Worm (Caenorhabditis elegans) whole organism, young adult: ENCODE results near the gene msp-113.

Experiments used
- B0261.1 ChIP-seq: sonication (generic microtip); optimal IDR thresholded peaks from 2 replicates; lab custom pipeline; 2016; ENCODE audit warnings: mild to moderate bottlenecking, missing genetic modification characterization, moderate library complexity, missing compliant biosample characterization
- C17E4.6 ChIP-seq: fragments of 200-800 bp; sonication (Bioruptor generic); IDR thresholded peaks from 2 replicates; pipeline ENCODE4 v1.3.6; 2022; ENCODE audit warnings: missing genetic modification reagents, missing genetic modification characterization, missing compliant biosample characterization
- D2030.7 ChIP-seq: fragments of 200-800 bp; sonication (Bioruptor generic); IDR thresholded peaks from 2 replicates; pipeline ENCODE4 v1.3.6; 2022; ENCODE audit warnings: missing genetic modification reagents, missing genetic modification characterization, missing compliant biosample characterization
- F39B2.1 ChIP-seq: fragments of 200-800 bp; sonication (Bioruptor generic); IDR thresholded peaks from 2 replicates; pipeline ENCODE4 v1.3.6; 2022; ENCODE audit warnings: missing genetic modification reagents, missing genetic modification characterization, missing compliant biosample characterization
- F57C9.4 ChIP-seq: sonication (generic microtip); optimal IDR thresholded peaks from 2 replicates; lab custom pipeline; 2017; ENCODE audit warnings: mild to moderate bottlenecking, missing genetic modification characterization, missing compliant biosample characterization
- T26A5.8 ChIP-seq: sonication (generic microtip); optimal IDR thresholded peaks from 2 replicates; lab custom pipeline; 2016; ENCODE audit warnings: missing genetic modification characterization, missing compliant biosample characterization
- Y79H2A.3 ChIP-seq: fragments of 200-800 bp; sonication (Bioruptor generic); conservative IDR thresholded peaks from 2 replicates; pipeline ENCODE4 v1.3.6; 2022; ENCODE audit warnings: missing genetic modification reagents, missing genetic modification characterization, missing compliant biosample characterization
- Y95B8A.8 ChIP-seq: fragments of 200-800 bp; sonication (Bioruptor generic); IDR thresholded peaks from 2 replicates; pipeline ENCODE4 v1.3.6; 2022; ENCODE audit warnings: missing genetic modification reagents, missing genetic modification characterization, missing compliant biosample characterization
- ama-1 ChIP-seq, 3 experiments: fragments of 150-350 bp in 1 of 3; sonication (generic microtip) in 2 of 3; optimal IDR thresholded peaks; 2 replicates each; lab custom pipeline; 2014 to 2018; ENCODE audit warnings: missing biosample characterization in 2 of 3, missing genetic modification characterization in 2 of 3, missing genetic modification reagents in 2 of 3
- aptf-2 ChIP-seq: fragments of 200-800 bp; sonication (Bioruptor generic); conservative IDR thresholded peaks from 2 replicates; pipeline ENCODE4 v1.3.6; 2022; ENCODE audit warnings: missing genetic modification reagents, missing genetic modification characterization, missing compliant biosample characterization
- aptf-3 ChIP-seq: fragments of 200-800 bp; sonication (Bioruptor generic); IDR thresholded peaks from 2 replicates; pipeline ENCODE4 v1.3.6; 2022; ENCODE audit warnings: missing genetic modification characterization, missing compliant biosample characterization
- athp-1 ChIP-seq: sonication (generic microtip); optimal IDR thresholded peaks from 2 replicates; lab custom pipeline; 2017; ENCODE audit warnings: mild to moderate bottlenecking, missing genetic modification characterization, missing compliant biosample characterization
- bed-1 ChIP-seq: fragments of 200-800 bp; sonication (Bioruptor generic); IDR thresholded peaks from 2 replicates; pipeline ENCODE4 v1.3.6; 2022; ENCODE audit warnings: missing genetic modification reagents, missing genetic modification characterization, missing compliant biosample characterization
- ceh-27 ChIP-seq: fragments of 200-800 bp; sonication (Bioruptor generic); optimal IDR thresholded peaks from 2 replicates; lab custom pipeline; 2018; ENCODE audit warnings: mild to moderate bottlenecking, missing genetic modification characterization, moderate library complexity, missing compliant biosample characterization
- ceh-91 ChIP-seq: fragments of 200-800 bp; sonication (Bioruptor generic); IDR thresholded peaks from 2 replicates; pipeline ENCODE4 v1.3.6; 2022; ENCODE audit warnings: missing genetic modification reagents, missing genetic modification characterization, missing compliant biosample characterization
- die-1 ChIP-seq: sonication (generic microtip); optimal IDR thresholded peaks from 2 replicates; lab custom pipeline; 2016; ENCODE audit warnings: missing genotype, mild to moderate bottlenecking, missing genetic modification characterization, missing compliant biosample characterization
- dox-1 ChIP-seq: fragments of 200-800 bp; sonication (Bioruptor generic); IDR thresholded peaks from 2 replicates; pipeline ENCODE4 v1.3.6; 2022; ENCODE audit warnings: missing genetic modification reagents, missing genetic modification characterization, missing compliant biosample characterization
- egl-44 ChIP-seq: fragments of 200-800 bp; sonication (Bioruptor generic); IDR thresholded peaks from 2 replicates; pipeline ENCODE4 v1.3.6; 2022; ENCODE audit warnings: missing genetic modification reagents, missing genetic modification characterization, missing compliant biosample characterization
- egrh-3 ChIP-seq: fragments of 200-800 bp; sonication (Bioruptor generic); IDR thresholded peaks from 2 replicates; pipeline ENCODE4 v1.3.6; 2022; ENCODE audit warnings: missing genetic modification reagents, missing genetic modification characterization, missing compliant biosample characterization
- him-1 ChIP-seq: sonication (generic microtip); optimal IDR thresholded peaks from 2 replicates; lab custom pipeline; 2016; ENCODE audit warnings: missing genotype, missing genetic modification reagents, missing genetic modification characterization, missing compliant biosample characterization
- hlh-12 ChIP-seq: sonication (generic microtip); optimal IDR thresholded peaks from 2 replicates; lab custom pipeline; 2016; ENCODE audit warnings: missing genetic modification characterization, missing compliant biosample characterization
- hsf-1 ChIP-seq: fragments of 200-800 bp; sonication (Bioruptor generic); IDR thresholded peaks from 2 replicates; pipeline ENCODE4 v1.3.6; 2022; ENCODE audit warnings: missing genetic modification reagents, missing genetic modification characterization, missing compliant biosample characterization
- lag-1 ChIP-seq: fragments of 200-800 bp; sonication (Bioruptor generic); IDR thresholded peaks from 2 replicates; pipeline ENCODE4 v1.3.6; 2022; ENCODE audit warnings: missing genetic modification reagents, missing genetic modification characterization, missing compliant biosample characterization
- let-526 ChIP-seq: fragments of 200-800 bp; sonication (Bioruptor generic); IDR thresholded peaks from 2 replicates; pipeline ENCODE4 v1.3.6; 2022; ENCODE audit warnings: missing genetic modification reagents, missing genetic modification characterization, missing compliant biosample characterization
- let-607 ChIP-seq, 2 experiments: fragments of 200-800 bp in 1 of 2; sonication (Bioruptor generic) in 1 of 2; sonication (generic microtip) in 1 of 2; optimal IDR thresholded peaks; 2 replicates each; lab custom pipeline; 2016 to 2018; ENCODE audit warnings: mild to moderate bottlenecking in 2 of 2, missing compliant biosample characterization in 2 of 2, missing genetic modification characterization in 2 of 2, moderate library complexity in 2 of 2, missing genotype in 1 of 2
- lin-35 ChIP-seq, 3 experiments: fragments of 150-350 bp in 2 of 3; sonication (generic microtip) in 1 of 3; optimal IDR thresholded peaks; 2 replicates each; lab custom pipeline; 2014 to 2018; ENCODE audit warnings: missing biosample characterization in 3 of 3, missing genetic modification characterization in 3 of 3, missing genetic modification reagents in 3 of 3
- lin-54 ChIP-seq: fragments of 200-800 bp; sonication (Bioruptor generic); optimal IDR thresholded peaks from 2 replicates; lab custom pipeline; 2018; ENCODE audit warnings: mild to moderate bottlenecking, missing genetic modification characterization, missing compliant biosample characterization
- madf-10 ChIP-seq: sonication (generic microtip); optimal IDR thresholded peaks from 2 replicates; lab custom pipeline; 2016; ENCODE audit warnings: mild to moderate bottlenecking, missing genetic modification characterization, missing compliant biosample characterization
- madf-3 ChIP-seq: fragments of 200-800 bp; sonication (Bioruptor generic); IDR thresholded peaks from 2 replicates; pipeline ENCODE4 v1.3.6; 2022; ENCODE audit warnings: missing genetic modification reagents, missing genetic modification characterization, missing compliant biosample characterization
- madf-6 ChIP-seq: fragments of 200-800 bp; sonication (Bioruptor generic); IDR thresholded peaks from 2 replicates; pipeline ENCODE4 v1.3.6; 2022; ENCODE audit warnings: missing genetic modification reagents, missing genetic modification characterization, missing compliant biosample characterization
- mel-28 ChIP-seq: sonication (generic microtip); optimal IDR thresholded peaks from 2 replicates; lab custom pipeline; 2016; ENCODE audit warnings: borderline replicate concordance, mild to moderate bottlenecking, missing genetic modification characterization, missing compliant biosample characterization
- nfya-2 ChIP-seq: fragments of 200-800 bp; sonication (Bioruptor generic); IDR thresholded peaks from 2 replicates; pipeline ENCODE4 v1.3.6; 2022; ENCODE audit warnings: missing genetic modification reagents, missing genetic modification characterization, missing compliant biosample characterization
- nhr-120 ChIP-seq: fragments of 200-800 bp; sonication (Bioruptor generic); IDR thresholded peaks from 2 replicates; pipeline ENCODE4 v1.3.6; 2022; ENCODE audit warnings: missing genetic modification characterization, missing compliant biosample characterization
- nhr-80 ChIP-seq: sonication (generic microtip); optimal IDR thresholded peaks from 2 replicates; lab custom pipeline; 2016; ENCODE audit warnings: missing genetic modification characterization, missing compliant biosample characterization
- pbrm-1 ChIP-seq: fragments of 200-800 bp; sonication (Bioruptor generic); IDR thresholded peaks from 2 replicates; pipeline ENCODE4 v1.3.6; 2022; ENCODE audit warnings: missing genetic modification reagents, missing genetic modification characterization, missing compliant biosample characterization
- snpc-1.1 ChIP-seq: sonication (generic microtip); optimal IDR thresholded peaks from 2 replicates; lab custom pipeline; 2017; ENCODE audit warnings: missing genetic modification characterization, mild to moderate bottlenecking, missing compliant biosample characterization, antibody characterized with exemption, moderate library complexity, missing genotype, missing genetic modification reagents; ENCODE audit not compliant: insufficient read depth
- snpc-1.3 ChIP-seq: sonication (generic microtip); optimal IDR thresholded peaks from 2 replicates; lab custom pipeline; 2017; ENCODE audit warnings: missing genetic modification characterization, mild to moderate bottlenecking, missing compliant biosample characterization, antibody characterized with exemption, moderate library complexity, missing genotype, missing genetic modification reagents; ENCODE audit not compliant: insufficient read depth
- snpc-3.4 ChIP-seq: sonication (generic microtip); optimal IDR thresholded peaks from 2 replicates; lab custom pipeline; 2017; ENCODE audit warnings: missing genetic modification characterization, mild to moderate bottlenecking, missing compliant biosample characterization, antibody characterized with exemption, moderate library complexity, missing genotype, missing genetic modification reagents
- snpc-4 ChIP-seq, 5 experiments: fragments of 150-350 bp in 1 of 5; sonication (generic microtip) in 4 of 5; optimal IDR thresholded peaks; 2 replicates each; lab custom pipeline; 2014 to 2018; ENCODE audit warnings: missing genetic modification characterization in 5 of 5, missing biosample characterization in 3 of 5, antibody characterized with exemption in 2 of 5, mild to moderate bottlenecking in 2 of 5, missing compliant biosample characterization in 2 of 5, missing genotype in 2 of 5, moderate library complexity in 2 of 5, missing genetic modification reagents in 1 of 5
- tbp1 ChIP-seq: fragments of 200-800 bp; sonication (Bioruptor generic); optimal IDR thresholded peaks from 2 replicates; lab custom pipeline; 2018; ENCODE audit warnings: mild to moderate bottlenecking, missing genetic modification characterization, missing compliant biosample characterization
- tbx-9 ChIP-seq: sonication (generic microtip); optimal IDR thresholded peaks from 2 replicates; lab custom pipeline; 2016; ENCODE audit warnings: borderline replicate concordance, missing genetic modification characterization, inconsistent platforms, missing compliant biosample characterization
- unc-62 ChIP-seq: fragments of 150-350 bp; optimal IDR thresholded peaks from 2 replicates; lab custom pipeline; 2014; ENCODE audit warnings: missing biosample characterization, missing genetic modification reagents, missing genetic modification characterization
- ztf-18 ChIP-seq: sonication (generic microtip); optimal IDR thresholded peaks from 2 replicates; lab custom pipeline; 2016; ENCODE audit warnings: missing genotype, mild to moderate bottlenecking, missing genetic modification characterization, missing compliant biosample characterization
- ztf-22 ChIP-seq: fragments of 200-800 bp; sonication (Bioruptor generic); optimal IDR thresholded peaks from 2 replicates; lab custom pipeline; 2018; ENCODE audit warnings: mild to moderate bottlenecking, missing genetic modification characterization, moderate library complexity, missing compliant biosample characterization
- ztf-26 ChIP-seq: sonication (generic microtip); optimal IDR thresholded peaks from 2 replicates; lab custom pipeline; 2017; ENCODE audit warnings: missing genetic modification characterization, missing compliant biosample characterization
- ztf-3 ChIP-seq: fragments of 200-800 bp; sonication (Bioruptor generic); optimal IDR thresholded peaks from 2 replicates; lab custom pipeline; 2018; ENCODE audit warnings: mild to moderate bottlenecking, missing genetic modification characterization, missing compliant biosample characterization
- ztf-6 ChIP-seq: fragments of 200-800 bp; sonication (Bioruptor generic); IDR thresholded peaks from 2 replicates; pipeline ENCODE4 v1.3.6; 2022; ENCODE audit warnings: missing genetic modification reagents, missing genetic modification characterization, missing compliant biosample characterization

The msp-113 gene

ce11 chrIV:5334518-5334917 is 36.8 kb downstream of the msp-113 start (continued):
- TF ChIP-seq snpc-1.1 (tag; lab: Kevin White, UChicago) (peak; percentile 42), egl-44 (GFP tag; lab: Robert Waterston, UW) (no peak; the same call in 1 of the 2 replicates), him-1 (peak; percentile 53), snpc-1.3 (tag; lab: Kevin White, UChicago) (peak; percentile 77), C17E4.6 (GFP tag; lab: Robert Waterston, UW) (no peak), Y79H2A.3 (no peak), ceh-27 (no peak), tbp1 (GFP tag; lab: Kevin White, UChicago) (peak; percentile 96), lag-1 (no peak), die-1 (tag; lab: Kevin White, UChicago) (peak; percentile 60), nfya-2 (GFP tag; lab: Robert Waterston, UW) (no peak), aptf-3 (no peak), ztf-6 (no peak), madf-3 (GFP tag; lab: Robert Waterston, UW) (no peak), pbrm-1 (GFP tag; lab: Robert Waterston, UW) (no peak), nhr-80 (tag; lab: Kevin White, UChicago) (peak; percentile 24), ceh-91 (no peak), F39B2.1 (no peak), mel-28 (tag; lab: Kevin White, UChicago) (no peak), dox-1 (GFP tag; lab: Robert Waterston, UW) (no peak; the same call in 1 of the 2 replicates), D2030.7 (GFP tag; lab: Robert Waterston, UW) (no peak), madf-6 (GFP tag; lab: Robert Waterston, UW) (no peak), athp-1 (tag; lab: Kevin White, UChicago) (peak; percentile 31), ztf-26 (peak; percentile 21), egrh-3 (no peak), snpc-4 (GFP tag; optimal IDR thresholded peaks at IDR 0.05; lab: Kevin White, UChicago) (peak; percentile 77), snpc-4 (tag; optimal IDR thresholded peaks at IDR 0.05; lab: Kevin White, UChicago) (peak; percentile 46 to 93 (median 92)), aptf-2 (GFP tag; lab: Robert Waterston, UW) (no peak), B0261.1 (tag; lab: Kevin White, UChicago) (peak; percentile 77), hsf-1 (GFP tag; lab: Robert Waterston, UW) (no peak), ztf-3 (no peak), lin-54 (GFP tag; lab: Kevin White, UChicago) (no peak), snpc-3.4 (tag; lab: Kevin White, UChicago) (peak; percentile 24), lin-35 (GFP tag; optimal IDR thresholded peaks at IDR 0.05; lab: Kevin White, UChicago) (no peak), let-607 (tag; optimal IDR thresholded peaks at IDR 0.05; lab: Kevin White, UChicago) (peak in 1 of 2 experiments; percentile 45), nhr-120 (GFP tag; lab: Robert Waterston, UW) (no peak), ama-1 (optimal IDR thresholded peaks at IDR 0.05; lab: Kevin White, UChicago) (no peak), ama-1 (GFP tag; optimal IDR thresholded peaks at IDR 0.05; lab: Kevin White, UChicago) (peak in 1 of 2 experiments; percentile 66), Y95B8A.8 (no peak), madf-10 (tag; lab: Kevin White, UChicago) (peak; percentile 26), T26A5.8 (tag; lab: Kevin White, UChicago) (no peak), unc-62 (GFP tag; lab: Kevin White, UChicago) (no peak), ztf-22 (GFP tag; lab: Kevin White, UChicago) (no peak), bed-1 (no peak), let-526 (GFP tag; lab: Robert Waterston, UW) (peak; percentile 81; the same call in 1 of the 2 replicates), hlh-12 (no peak), F57C9.4 (tag; lab: Kevin White, UChicago) (no peak), tbx-9 (tag; lab: Kevin White, UChicago) (no peak), ztf-18 (tag; lab: Kevin White, UChicago) (peak; percentile 55)
